Worm (Caenorhabditis elegans) whole organism, L3 larva: ENCODE results near the gene Y57A10C.10.

Source experiments
- aly-2 ChIP-seq: fragments of 150-350 bp; optimal IDR thresholded peaks from 2 replicates; lab custom pipeline; 2014; ENCODE audit warnings: missing biosample characterization, missing genetic modification characterization
- daf-12 ChIP-seq: fragments of 150-350 bp; optimal IDR thresholded peaks from 2 replicates; lab custom pipeline; 2014; ENCODE audit warnings: missing biosample characterization, missing genetic modification reagents, missing genetic modification characterization
- egl-27 ChIP-seq: sonication (generic microtip); optimal IDR thresholded peaks from 4 replicates; lab custom pipeline; 2017; ENCODE audit warnings: missing biosample characterization, missing genetic modification reagents, missing genetic modification characterization
- jun-1 ChIP-seq: fragments of 150-350 bp; optimal IDR thresholded peaks from 2 replicates; lab custom pipeline; 2014; ENCODE audit warnings: missing biosample characterization, missing genetic modification reagents, missing genetic modification characterization
- lin-15B ChIP-seq: fragments of 150-350 bp; optimal IDR thresholded peaks from 2 replicates; lab custom pipeline; 2014; ENCODE audit warnings: missing biosample characterization, missing genetic modification characterization
- mdl-1 ChIP-seq: fragments of 150-350 bp; optimal IDR thresholded peaks from 2 replicates; lab custom pipeline; 2014; ENCODE audit warnings: missing biosample characterization, missing genetic modification characterization
- nfya-1 ChIP-seq: sonication (generic microtip); optimal IDR thresholded peaks from 2 replicates; lab custom pipeline; 2017; ENCODE audit warnings: missing genetic modification characterization, mild to moderate bottlenecking, missing compliant biosample characterization, antibody characterized with exemption, moderate library complexity; ENCODE audit not compliant: insufficient read depth
- nhr-12 ChIP-seq: fragments of 150-350 bp; optimal IDR thresholded peaks from 2 replicates; lab custom pipeline; 2014; ENCODE audit warnings: missing biosample characterization, missing genetic modification characterization
- nhr-25 ChIP-seq: sonication (generic microtip); optimal IDR thresholded peaks from 2 replicates; lab custom pipeline; 2017; ENCODE audit warnings: missing biosample characterization, missing genetic modification characterization
- pha-4 ChIP-seq: fragments of 150-350 bp; optimal IDR thresholded peaks from 2 replicates; lab custom pipeline; 2014; ENCODE audit warnings: missing biosample characterization, missing genetic modification reagents, missing genetic modification characterization
- tbx-2 ChIP-seq: sonication (generic microtip); optimal IDR thresholded peaks from 2 replicates; lab custom pipeline; 2016; ENCODE audit warnings: mild to moderate bottlenecking, missing genetic modification characterization, missing compliant biosample characterization
- unc-62 ChIP-seq: fragments of 150-350 bp; sonication (generic microtip); optimal IDR thresholded peaks from 4 replicates; lab custom pipeline; 2014; ENCODE audit warnings: missing biosample characterization, missing genetic modification reagents, missing genetic modification characterization
- ztf-4 ChIP-seq: fragments of 150-350 bp; optimal IDR thresholded peaks from 2 replicates; lab custom pipeline; 2014; ENCODE audit warnings: missing biosample characterization, missing genetic modification characterization

DNA sequence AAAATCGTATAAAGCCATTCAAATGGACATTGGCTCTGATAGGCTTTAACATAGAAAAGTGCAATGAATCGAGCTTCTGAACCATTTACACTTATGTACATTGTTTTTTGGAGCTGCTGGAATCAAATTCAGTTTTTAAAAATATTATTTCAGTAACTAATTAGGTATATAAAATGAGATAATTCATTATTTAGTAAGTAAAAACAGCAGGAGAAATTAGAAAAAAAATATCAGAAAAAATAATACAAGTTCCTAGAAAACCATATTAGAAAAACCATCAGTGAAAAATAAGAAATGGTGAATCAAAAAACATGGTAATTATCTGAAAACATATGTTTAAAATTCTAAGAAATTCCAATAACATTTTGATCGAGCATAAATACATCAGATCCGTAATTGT lies 43.4 kb downstream of the Y57A10C.10 start, which contains the start of gene F57G9.7:
- TF ChIP-seq unc-62 (GFP tag; lab: Kevin White, UChicago), result no peak
- TF ChIP-seq ztf-4, result no peak
- no peak for TF ChIP-seq aly-2
- TF ChIP-seq pha-4, result no peak
- no peak for TF ChIP-seq egl-27 (tag; lab: Kevin White, UChicago)
- no peak for TF ChIP-seq jun-1 (tag; lab: Kevin White, UChicago)
- no peak for TF ChIP-seq nhr-12
- TF ChIP-seq daf-12 (tag; lab: Kevin White, UChicago), result no peak
- TF ChIP-seq nfya-1 (tag; lab: Kevin White, UChicago), result no peak
- TF ChIP-seq mdl-1 (tag; lab: Kevin White, UChicago), result no peak
- TF ChIP-seq lin-15B (tag; lab: Kevin White, UChicago), result no peak
- no peak for TF ChIP-seq nhr-25 (tag; lab: Kevin White, UChicago)
- TF ChIP-seq tbx-2, result no peak
